Worm (Caenorhabditis elegans) whole organism, L4 larva: Measurements from ENCODE around the gene T21B10.4.

Experiments used
- ZK337.2 ChIP-seq: fragments of 200-800 bp; sonication (Bioruptor generic); IDR thresholded peaks from 2 replicates; pipeline ENCODE4 v1.3.6; 2022; ENCODE audit warnings: missing genetic modification reagents, missing genetic modification characterization, missing compliant biosample characterization
- ceh-32 ChIP-seq: sonication (generic microtip); optimal IDR thresholded peaks from 2 replicates; lab custom pipeline; 2016; ENCODE audit warnings: mild to moderate bottlenecking, missing genetic modification characterization, missing compliant biosample characterization; ENCODE audit not compliant: poor library complexity
- ces-1 ChIP-seq: fragments of 150-350 bp; sonication (generic microtip); optimal IDR thresholded peaks from 4 replicates; lab custom pipeline; 2014; ENCODE audit warnings: missing biosample characterization, missing genetic modification reagents, missing genetic modification characterization
- lin-39 ChIP-seq: fragments of 150-350 bp; optimal IDR thresholded peaks from 2 replicates; lab custom pipeline; 2014; ENCODE audit warnings: missing biosample characterization, missing genetic modification reagents, missing genetic modification characterization
- mdt-29 ChIP-seq: fragments of 200-800 bp; sonication (Bioruptor generic); IDR thresholded peaks from 2 replicates; pipeline ENCODE4 v1.3.6; 2022; ENCODE audit warnings: missing genetic modification reagents, missing genetic modification characterization, missing compliant biosample characterization
- mxl-2 ChIP-seq: fragments of 200-800 bp; sonication (Bioruptor generic); conservative IDR thresholded peaks from 2 replicates; pipeline ENCODE4 v1.3.6; 2022; ENCODE audit warnings: missing genetic modification reagents, missing genetic modification characterization, missing compliant biosample characterization
- nhr-11 ChIP-seq: fragments of 150-350 bp; optimal IDR thresholded peaks from 2 replicates; lab custom pipeline; 2014; ENCODE audit warnings: missing biosample characterization, missing genetic modification characterization
- zag-1 ChIP-seq: fragments of 150-350 bp; optimal IDR thresholded peaks from 2 replicates; lab custom pipeline; 2014; ENCODE audit warnings: missing biosample characterization, missing genetic modification characterization

ce11 chrII:8896541-8896940, 44.2 kb upstream of the T21B10.4 start, which contains the start of gene lat-1:
- no peak for TF ChIP-seq nhr-11
- no peak for TF ChIP-seq mdt-29 (GFP tag; lab: Robert Waterston, UW)
- TF ChIP-seq lin-39 (tag; lab: Kevin White, UChicago), result no peak
- no peak for TF ChIP-seq ces-1 (GFP tag; lab: Kevin White, UChicago)
- TF ChIP-seq ceh-32, result no peak
- no peak for TF ChIP-seq mxl-2 (GFP tag; lab: Robert Waterston, UW)
- no peak for TF ChIP-seq ZK337.2 (GFP tag; lab: Robert Waterston, UW)
- TF ChIP-seq zag-1, result no peak
